Worm (Caenorhabditis elegans): ENCODE data around the gene rmd-2.
A peak's percentile ranks its signal among the peaks of the same experiment; 100 is the strongest.
"Not testable (repeated sequence)": the region's sequence is repeated elsewhere in the genome, so short reads cannot be mapped to it uniquely, and the experiment has no call there.

The rmd-2 gene

DNA sequence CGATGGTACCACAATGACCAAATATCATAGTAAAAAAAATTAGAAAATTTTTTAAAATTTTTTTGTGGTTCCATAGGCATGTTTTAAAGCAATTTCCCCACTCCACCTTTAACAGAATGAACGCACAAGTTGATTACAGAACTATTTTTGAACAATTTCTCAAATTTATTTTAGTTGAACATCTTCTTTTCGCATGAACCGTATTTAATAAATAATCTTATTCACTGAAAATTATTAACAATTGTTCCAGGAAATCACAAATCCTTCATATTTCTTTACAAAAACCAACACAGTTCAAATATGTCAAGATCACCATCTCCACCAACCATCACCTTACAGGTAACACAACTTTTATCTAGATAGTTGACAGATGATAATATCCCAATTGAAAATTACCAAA lies 25.5 kb upstream of the rmd-2 start, which contains the start of gene lea-1:
Gene lea-1 (plus strand): TSS at position 301 of the 400 bp plus-strand sequence.
- TF ChIP-seq elt-4 (tag; optimal IDR thresholded peaks at IDR 0.05) (no peak), ceh-14 (tag; optimal IDR thresholded peaks at IDR 0.05) (no peak), che-1 (tag; optimal IDR thresholded peaks at IDR 0.05) (no peak), zip-5 (tag; optimal IDR thresholded peaks at IDR 0.05) (no peak), T23F11.4 (GFP tag; optimal IDR thresholded peaks at IDR 0.05) (no peak), sdc-2 (tag; optimal IDR thresholded peaks at IDR 0.05) (no peak), gmeb-2 (tag; optimal IDR thresholded peaks at IDR 0.05) (no peak), dve-1 (tag; optimal IDR thresholded peaks at IDR 0.05) (no peak), mec-3 (tag; optimal IDR thresholded peaks at IDR 0.05; ENCODE audit: borderline replicate concordance) (no peak), ceh-6 (GFP tag; optimal IDR thresholded peaks at IDR 0.05) (no peak), ceh-30 (tag; optimal IDR thresholded peaks at IDR 0.05) (no peak), odd-2 (tag; optimal IDR thresholded peaks at IDR 0.05) (no peak), fax-1 (tag; optimal IDR thresholded peaks at IDR 0.05) (no peak), nhr-11 (tag; optimal IDR thresholded peaks at IDR 0.05) (no peak), fkh-6 (tag; optimal IDR thresholded peaks at IDR 0.05) (no peak)

DNA sequence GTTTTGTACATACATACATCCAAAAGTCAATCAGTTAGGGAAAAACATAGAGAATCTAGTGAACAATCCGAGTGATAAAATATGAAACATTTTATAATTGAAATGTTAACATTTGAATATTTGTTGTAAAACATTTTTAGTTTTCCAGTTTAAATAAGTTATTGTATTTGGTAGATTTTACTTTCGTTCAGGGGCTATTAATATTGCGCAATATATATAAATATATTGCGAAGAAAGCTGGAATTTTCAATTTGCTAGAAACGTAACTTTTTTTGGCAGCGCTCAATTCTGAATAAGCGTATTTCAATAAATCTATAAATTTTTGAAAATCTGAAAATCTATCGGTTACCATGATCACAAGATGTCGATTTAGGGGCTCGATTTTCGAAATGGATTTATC lies 21.4 kb upstream of the rmd-2 start:
- TF ChIP-seq che-1 (tag; optimal IDR thresholded peaks at IDR 0.05) (no peak), pha-2 (tag; optimal IDR thresholded peaks at IDR 0.05) (no peak), ztf-16 (tag; optimal IDR thresholded peaks at IDR 0.05) (no peak), tbx-7 (tag; optimal IDR thresholded peaks at IDR 0.05) (no peak), ceh-24 (tag; optimal IDR thresholded peaks at IDR 0.05) (no peak)

DNA sequence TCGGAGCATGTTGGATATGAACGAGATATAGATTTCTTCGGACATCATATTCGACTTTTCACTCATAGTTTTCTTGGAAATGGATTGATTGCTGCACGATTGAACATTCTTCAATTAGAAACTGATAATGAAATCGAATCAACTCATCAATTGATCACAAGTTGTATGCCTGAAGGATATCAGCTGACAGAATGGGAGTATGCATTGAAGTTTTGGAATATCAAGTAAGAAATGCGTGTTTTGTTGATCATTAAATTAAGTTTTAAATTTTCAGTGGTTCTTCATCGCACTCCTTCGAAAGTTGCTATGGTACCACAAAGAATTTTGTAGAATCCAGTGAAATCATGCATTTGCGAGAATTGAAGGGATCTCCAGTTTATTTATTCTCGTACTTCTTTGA lies 20.3 kb upstream of the rmd-2 start:
- TF ChIP-seq hlh-8 (tag; optimal IDR thresholded peaks at IDR 0.05), result no peak
- TF ChIP-seq ceh-14 (tag; optimal IDR thresholded peaks at IDR 0.05), result no peak
- TF ChIP-seq hlh-6 (tag; optimal IDR thresholded peaks at IDR 0.05), result no peak
- TF ChIP-seq ceh-19 (GFP tag; optimal IDR thresholded peaks at IDR 0.05), result no peak
- TF ChIP-seq K09A11.1 (tag; optimal IDR thresholded peaks at IDR 0.05; ENCODE audit: insufficient read depth), result no peak
- no peak for TF ChIP-seq ceh-18 (tag; optimal IDR thresholded peaks at IDR 0.05)
- TF ChIP-seq ceh-45 (GFP tag; IDR thresholded peaks at IDR 0.05), result no peak

DNA sequence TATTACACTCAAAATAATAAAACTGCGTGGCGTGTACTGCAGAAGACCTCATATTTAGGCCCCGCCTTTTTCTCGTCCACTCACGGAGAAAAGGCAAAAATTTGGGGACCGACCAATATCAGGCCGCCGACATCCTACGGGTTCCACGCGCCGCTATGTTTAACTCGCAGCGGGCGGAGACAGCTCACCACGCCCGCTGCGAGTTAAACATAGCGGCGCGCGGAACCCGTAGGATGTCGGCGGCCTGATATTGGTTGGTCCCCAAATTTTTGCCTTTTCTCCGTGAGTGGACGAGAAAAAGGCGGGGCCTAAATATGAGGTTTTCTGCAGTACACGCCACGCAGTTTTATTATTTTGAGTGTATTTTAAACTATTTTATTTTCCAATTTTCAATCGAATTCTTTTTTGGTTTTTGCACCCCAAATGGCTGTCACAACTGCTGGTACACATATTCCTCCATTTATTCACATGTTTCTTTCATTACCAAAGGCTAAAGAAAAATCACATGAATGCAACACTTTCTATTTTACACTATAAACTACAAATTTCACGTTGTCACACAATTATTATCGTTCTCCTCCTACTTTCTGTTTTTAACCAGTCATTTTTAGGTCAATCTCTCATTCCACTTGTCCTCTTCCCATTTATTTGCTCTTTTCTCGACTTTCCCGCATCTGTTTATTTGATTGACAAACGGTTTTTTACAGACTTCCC lies 18.1 kb upstream of the rmd-2 start, which contains the start of gene uda-1:
Gene uda-1 (plus strand): TSS at position 708 of the 714 bp plus-strand sequence.
- not testable (repeated sequence) for TF ChIP-seq dmd-4 (tag; optimal IDR thresholded peaks at IDR 0.05; ENCODE audit: borderline replicate concordance); che-1 (tag; optimal IDR thresholded peaks at IDR 0.05); hlh-30 (tag; optimal IDR thresholded peaks at IDR 0.05; ENCODE audit: insufficient read depth)

DNA sequence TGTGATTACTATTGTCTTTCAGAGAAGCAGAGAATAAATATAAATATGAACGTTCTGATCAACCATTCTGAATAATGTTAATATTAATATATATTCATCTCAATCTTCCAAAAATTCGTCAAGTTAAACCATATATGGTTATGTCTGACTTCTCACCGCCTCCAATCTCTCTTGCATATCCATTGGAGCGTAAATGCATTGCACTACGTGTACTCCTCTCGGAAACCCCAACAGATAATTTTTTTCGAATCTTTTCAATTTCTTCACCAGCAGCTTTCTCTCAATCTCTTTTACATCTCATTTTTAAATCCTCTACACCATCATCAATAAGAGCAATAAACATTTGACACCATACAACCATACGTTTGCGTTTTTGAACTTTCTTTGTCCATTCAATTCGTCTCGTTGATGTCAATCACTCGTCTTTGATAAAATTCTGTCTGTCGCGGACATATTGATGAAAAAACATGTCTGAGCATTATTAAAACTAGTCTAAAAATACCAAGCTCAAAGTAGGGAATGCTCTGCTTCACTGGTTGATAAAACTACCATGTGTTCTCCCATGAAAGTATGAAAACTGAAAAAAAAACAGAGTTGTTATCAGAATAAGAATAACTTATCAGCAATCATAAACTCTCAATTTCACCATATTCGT lies 17.4 kb upstream of the rmd-2 start:
- peak; percentile 20 for TF ChIP-seq pax-1 (tag; optimal IDR thresholded peaks at IDR 0.05)
- TF ChIP-seq nfya-1 (tag; optimal IDR thresholded peaks at IDR 0.05), result peak; percentile 34
- TF ChIP-seq rnt-1 (tag; optimal IDR thresholded peaks at IDR 0.05), result no peak
- TF ChIP-seq ceh-18 (tag; optimal IDR thresholded peaks at IDR 0.05), result peak; percentile 18
- no peak for TF ChIP-seq ceh-19 (GFP tag; optimal IDR thresholded peaks at IDR 0.05)
- TF ChIP-seq madf-2 (tag; optimal IDR thresholded peaks at IDR 0.05), result no peak
- TF ChIP-seq unc-55 (GFP tag; optimal IDR thresholded peaks at IDR 0.05), result peak; percentile 20
